Fruit fly (Drosophila melanogaster) whole organism, embryonic: ENCODE results near the gene CG7402.

Experiments
- Abd-B ChIP-seq: fragments of 200-800 bp; sonication (Bioruptor generic); optimal IDR thresholded peaks from 2 replicates; lab custom pipeline; 2018; ENCODE audit warnings: missing biosample characterization, mild to moderate bottlenecking, missing genetic modification characterization, moderate library complexity
- CG10147 ChIP-seq: fragments of 200-800 bp; sonication (Bioruptor generic); optimal IDR thresholded peaks from 2 replicates; lab custom pipeline; 2019; ENCODE audit warnings: missing biosample characterization, mild to moderate bottlenecking, missing genetic modification characterization, moderate library complexity
- CG10565 ChIP-seq: fragments of 200-800 bp; sonication (Bioruptor generic); optimal IDR thresholded peaks from 3 replicates; lab custom pipeline; 2016; ENCODE audit warnings: missing biosample characterization, mild to moderate bottlenecking, missing genetic modification characterization
- CG10979 ChIP-seq: fragments of 200-800 bp; sonication (Bioruptor generic); optimal IDR thresholded peaks from 2 replicates; lab custom pipeline; 2018; ENCODE audit warnings: missing biosample characterization, mild to moderate bottlenecking, missing genetic modification characterization, moderate library complexity
- CG12071 ChIP-seq: fragments of 200-800 bp; sonication (Bioruptor generic); optimal IDR thresholded peaks from 3 replicates; lab custom pipeline; 2018; ENCODE audit warnings: missing biosample characterization, mild to moderate bottlenecking, missing genetic modification characterization
- CG12299 ChIP-seq: fragments of 200-800 bp; sonication (Bioruptor generic); optimal IDR thresholded peaks from 2 replicates; lab custom pipeline; 2018; ENCODE audit warnings: missing biosample characterization, mild to moderate bottlenecking, missing genetic modification characterization
- CG13775 ChIP-seq: fragments of 200-800 bp; sonication (Bioruptor generic); optimal IDR thresholded peaks from 3 replicates; lab custom pipeline; 2017; ENCODE audit warnings: missing biosample characterization, mild to moderate bottlenecking, missing genetic modification characterization
- CG14014 ChIP-seq: fragments of 200-800 bp; sonication (Bioruptor generic); IDR thresholded peaks from 2 replicates; pipeline ENCODE4 v1.3.6; 2022; ENCODE audit warnings: missing biosample characterization, missing genetic modification characterization
- CG15269 ChIP-seq: fragments of 200-800 bp; sonication (Bioruptor generic); optimal IDR thresholded peaks from 2 replicates; lab custom pipeline; 2018; ENCODE audit warnings: missing biosample characterization, mild to moderate bottlenecking, missing genetic modification characterization, moderate library complexity
- CG31365 ChIP-seq: fragments of 200-800 bp; sonication (Bioruptor generic); optimal IDR thresholded peaks from 2 replicates; lab custom pipeline; 2018; ENCODE audit warnings: missing biosample characterization, mild to moderate bottlenecking, missing genetic modification characterization
- CG32532 ChIP-seq: fragments of 200-800 bp; sonication (Bioruptor generic); IDR thresholded peaks from 2 replicates; pipeline ENCODE4 v1.3.6; 2022; ENCODE audit warnings: missing biosample characterization, missing genetic modification characterization
- CG3407 ChIP-seq: fragments of 200-800 bp; sonication (Bioruptor generic); optimal IDR thresholded peaks from 2 replicates; lab custom pipeline; 2018; ENCODE audit warnings: missing biosample characterization, mild to moderate bottlenecking, missing genetic modification characterization
- CG4282 ChIP-seq: fragments of 200-800 bp; sonication (Bioruptor generic); optimal IDR thresholded peaks from 2 replicates; lab custom pipeline; 2016; ENCODE audit warnings: missing biosample characterization, missing genetic modification characterization
- CG4404 ChIP-seq: fragments of 200-800 bp; sonication (Bioruptor generic); IDR thresholded peaks from 2 replicates; pipeline ENCODE4 v1.3.6; 2022; ENCODE audit warnings: missing biosample characterization, missing genetic modification characterization
- CG4424 ChIP-seq: fragments of 200-800 bp; sonication (Bioruptor generic); optimal IDR thresholded peaks from 3 replicates; lab custom pipeline; 2016; ENCODE audit warnings: missing biosample characterization, missing genetic modification characterization
- CG4707 ChIP-seq: fragments of 200-800 bp; sonication (Bioruptor generic); optimal IDR thresholded peaks from 2 replicates; lab custom pipeline; 2018; ENCODE audit warnings: missing biosample characterization, mild to moderate bottlenecking, missing genetic modification characterization, moderate library complexity
- CG4820 ChIP-seq: fragments of 200-800 bp; sonication (Bioruptor generic); optimal IDR thresholded peaks from 3 replicates; lab custom pipeline; 2016; ENCODE audit warnings: missing biosample characterization, missing genetic modification characterization
- CG9215 ChIP-seq: fragments of 200-800 bp; sonication (Bioruptor generic); IDR thresholded peaks from 2 replicates; pipeline ENCODE4 v1.3.6; 2022; ENCODE audit warnings: missing biosample characterization, missing genetic modification characterization
- CG9876 ChIP-seq: fragments of 200-800 bp; sonication (Bioruptor generic); optimal IDR thresholded peaks from 2 replicates; lab custom pipeline; 2016; ENCODE audit warnings: missing biosample characterization, missing genetic modification characterization
- D ChIP-seq, 2 experiments: fragments of 200-800 bp in 1 of 2; fragments of >200 bp in 1 of 2; sonication (Bioruptor generic) in 1 of 2; optimal IDR thresholded peaks; 2 replicates in 1 of 2; 3 replicates in 1 of 2; lab custom pipeline; 2017; ENCODE audit warnings: mild to moderate bottlenecking in 1 of 2, missing biosample characterization in 1 of 2, missing genetic modification characterization in 1 of 2, missing genetic modification reagents in 1 of 2
- Dad ChIP-seq: fragments of 200-800 bp; sonication (Bioruptor generic); optimal IDR thresholded peaks from 3 replicates; lab custom pipeline; 2016; ENCODE audit warnings: missing biosample characterization, missing genetic modification characterization
- Deaf1 ChIP-seq: fragments of 200-800 bp; optimal IDR thresholded peaks from 3 replicates; lab custom pipeline; 2019; ENCODE audit warnings: missing biosample characterization, mild to moderate bottlenecking, missing genetic modification characterization, moderate library complexity
- Doc2 ChIP-seq: fragments of 200-800 bp; sonication (Bioruptor generic); IDR thresholded peaks from 2 replicates; pipeline ENCODE4 v1.3.6; 2022; ENCODE audit warnings: missing biosample characterization, missing genetic modification characterization
- Eip74EF ChIP-seq, 2 experiments: fragments of 200-800 bp in 1 of 2; fragments of >200 bp in 1 of 2; sonication (Bioruptor generic) in 1 of 2; optimal IDR thresholded peaks; 2 replicates each; lab custom pipeline; 2017 to 2019; ENCODE audit warnings: missing biosample characterization in 2 of 2, missing genetic modification characterization in 2 of 2, mild to moderate bottlenecking in 1 of 2, moderate library complexity in 1 of 2
- Ets97D ChIP-seq: fragments of 200-800 bp; sonication (Bioruptor generic); optimal IDR thresholded peaks from 3 replicates; lab custom pipeline; 2016; ENCODE audit warnings: missing biosample characterization, missing genetic modification characterization
- HLH4C ChIP-seq: fragments of 200-800 bp; sonication (Bioruptor generic); IDR thresholded peaks from 3 replicates; pipeline ENCODE4 v1.3.6; 2022; ENCODE audit warnings: missing biosample characterization, missing genetic modification characterization; ENCODE audit not compliant: partially characterized antibody
- Kr ChIP-seq: fragments of 200-800 bp; sonication (Bioruptor generic); optimal IDR thresholded peaks from 2 replicates; lab custom pipeline; 2017; ENCODE audit warnings: missing biosample characterization, mild to moderate bottlenecking, missing genetic modification characterization
- NfI ChIP-seq: fragments of 200-800 bp; sonication (Bioruptor generic); optimal IDR thresholded peaks from 3 replicates; lab custom pipeline; 2018; ENCODE audit warnings: missing biosample characterization, mild to moderate bottlenecking, missing genetic modification characterization, moderate library complexity
- Sry-δ ChIP-seq: fragments of 200-800 bp; sonication (Bioruptor generic); optimal IDR thresholded peaks from 2 replicates; lab custom pipeline; 2016; ENCODE audit warnings: missing biosample characterization, missing genetic modification characterization
- Vsx1 ChIP-seq: fragments of 200-800 bp; sonication (Bioruptor generic); optimal IDR thresholded peaks from 2 replicates; lab custom pipeline; 2017; ENCODE audit warnings: missing biosample characterization, mild to moderate bottlenecking, missing genetic modification characterization, missing genetic modification reagents
- az2 ChIP-seq: fragments of 200-800 bp; sonication (Bioruptor generic); optimal IDR thresholded peaks from 3 replicates; lab custom pipeline; 2016; ENCODE audit warnings: missing biosample characterization, missing genetic modification characterization
- br ChIP-seq: fragments of >200 bp; optimal IDR thresholded peaks from 2 replicates; lab custom pipeline; 2017
- chm ChIP-seq: fragments of 200-800 bp; sonication (Bioruptor generic); IDR thresholded peaks from 2 replicates; pipeline ENCODE4 v1.3.6; 2022; ENCODE audit warnings: missing biosample characterization, missing genetic modification characterization
- croc ChIP-seq: fragments of 200-800 bp; sonication (Bioruptor generic); conservative IDR thresholded peaks from 3 replicates; pipeline ENCODE4 v1.3.6; 2022; ENCODE audit warnings: missing biosample characterization, missing genetic modification characterization
- danr ChIP-seq: fragments of 200-800 bp; sonication (Bioruptor generic); IDR thresholded peaks from 2 replicates; pipeline ENCODE4 v1.3.6; 2022; ENCODE audit warnings: missing biosample characterization, missing genetic modification characterization
- dmrt11E ChIP-seq: fragments of 200-800 bp; sonication (Bioruptor generic); optimal IDR thresholded peaks from 3 replicates; lab custom pipeline; 2018; ENCODE audit warnings: missing biosample characterization, mild to moderate bottlenecking, missing genetic modification characterization, moderate library complexity
- dpn ChIP-seq, 2 experiments: fragments of 200-800 bp; sonication (Bioruptor generic); optimal IDR thresholded peaks; 3 replicates each; lab custom pipeline; 2016; ENCODE audit warnings: missing biosample characterization in 2 of 2, missing genetic modification characterization in 2 of 2
- exex ChIP-seq: fragments of 200-800 bp; sonication (Bioruptor generic); optimal IDR thresholded peaks from 4 replicates; lab custom pipeline; 2018; ENCODE audit warnings: missing biosample characterization, mild to moderate bottlenecking, missing genetic modification characterization, moderate library complexity
- hb ChIP-seq: fragments of 200-800 bp; sonication (Bioruptor generic); IDR thresholded peaks from 3 replicates; pipeline ENCODE4 v1.3.6; 2022; ENCODE audit warnings: missing biosample characterization, missing genetic modification characterization; ENCODE audit not compliant: partially characterized antibody
- hth ChIP-seq: fragments of >200 bp; optimal IDR thresholded peaks from 2 replicates; lab custom pipeline; 2017; ENCODE audit warnings: inconsistent platforms
- lola ChIP-seq, 3 experiments: fragments of >200 bp in 2 of 3; fragments of 200-800 bp in 1 of 3; sonication (Bioruptor generic) in 1 of 3; optimal IDR thresholded peaks; 2 replicates each; lab custom pipeline; 2017 to 2019; ENCODE audit warnings: missing biosample characterization in 3 of 3, missing genetic modification characterization in 3 of 3, mild to moderate bottlenecking in 1 of 3, moderate library complexity in 1 of 3
- mirr ChIP-seq: fragments of 200-800 bp; sonication (Bioruptor generic); optimal IDR thresholded peaks from 3 replicates; lab custom pipeline; 2018; ENCODE audit warnings: missing biosample characterization, mild to moderate bottlenecking, missing genetic modification characterization
- nerfin-2 ChIP-seq: fragments of 200-800 bp; sonication (Bioruptor generic); IDR thresholded peaks from 2 replicates; pipeline ENCODE4 v1.3.6; 2022; ENCODE audit warnings: missing biosample characterization, missing genetic modification characterization; ENCODE audit not compliant: partially characterized antibody
- pho ChIP-seq: fragments of 200-800 bp; sonication (Bioruptor generic); optimal IDR thresholded peaks from 2 replicates; lab custom pipeline; 2016; ENCODE audit warnings: missing biosample characterization, missing genetic modification characterization
- sisA ChIP-seq: fragments of 200-800 bp; sonication (Bioruptor generic); IDR thresholded peaks from 2 replicates; pipeline ENCODE4 v1.3.6; 2022; ENCODE audit warnings: missing biosample characterization, missing genetic modification characterization
- sug ChIP-seq: fragments of 200-800 bp; optimal IDR thresholded peaks from 2 replicates; lab custom pipeline; 2019; ENCODE audit warnings: missing biosample characterization, mild to moderate bottlenecking, missing genetic modification characterization, moderate library complexity
- tin ChIP-seq: fragments of 200-800 bp; sonication (Bioruptor generic); optimal IDR thresholded peaks from 3 replicates; lab custom pipeline; 2016; ENCODE audit warnings: missing biosample characterization, missing genetic modification characterization
- trh ChIP-seq: fragments of 200-800 bp; sonication (Bioruptor generic); optimal IDR thresholded peaks from 2 replicates; lab custom pipeline; 2016; ENCODE audit warnings: missing biosample characterization, missing genetic modification characterization
- z ChIP-seq: fragments of 200-800 bp; sonication (Bioruptor generic); IDR thresholded peaks from 3 replicates; pipeline ENCODE4 v1.3.6; 2022; ENCODE audit warnings: missing biosample characterization, missing genetic modification characterization
- zfh2 ChIP-seq: fragments of 200-800 bp; sonication (Bioruptor generic); optimal IDR thresholded peaks from 2 replicates; lab custom pipeline; 2016; ENCODE audit warnings: missing biosample characterization, missing genetic modification characterization

Gene CG7402

dm6 chr3L:17907609-17908160, 20.2 kb downstream of the CG7402 start, which contains the start of the genes Prestin and Wdr92 (continued):
- peak in 1 of 2 experiments; percentile 51 for TF ChIP-seq Eip74EF (GFP tag; optimal IDR thresholded peaks at IDR 0.05; lab: Kevin White, UChicago)
- no peak for TF ChIP-seq CG4707
- peak; percentile 4 for TF ChIP-seq CG13775 (GFP tag; lab: Kevin White, UChicago)
- peak; percentile 10 for TF ChIP-seq exex
- no peak for TF ChIP-seq dmrt11E (tag; lab: Kevin White, UChicago)
- no peak for TF ChIP-seq CG4282 (GFP tag; lab: Kevin White, UChicago)
- no peak for TF ChIP-seq br (lab: Kevin White, UChicago)
- peak; percentile 6 for TF ChIP-seq CG31365 (tag; lab: Kevin White, UChicago)
- TF ChIP-seq CG10147 (GFP tag; lab: Kevin White, UChicago): peak; percentile 23
- TF ChIP-seq Sry-δ: peak; percentile 51
- peak; percentile 70; the same call in 1 of the 3 replicates for TF ChIP-seq hb (GFP tag; lab: Robert Waterston, UW)
- TF ChIP-seq Vsx1 (GFP tag; lab: Kevin White, UChicago): peak; percentile 6
- TF ChIP-seq CG12299 (tag; lab: Kevin White, UChicago): no peak
- peak; percentile 64 for TF ChIP-seq Deaf1 (tag; lab: Kevin White, UChicago)
- no peak for TF ChIP-seq CG10565 (GFP tag; lab: Kevin White, UChicago)
- TF ChIP-seq CG10979 (tag; lab: Kevin White, UChicago): no peak
- no peak for TF ChIP-seq CG3407 (GFP tag; lab: Kevin White, UChicago)
- no peak for TF ChIP-seq Ets97D
- no peak for TF ChIP-seq trh (GFP tag; lab: Kevin White, UChicago)
- no peak for TF ChIP-seq CG4424 (GFP tag; lab: Kevin White, UChicago)
- no peak for TF ChIP-seq Dad (GFP tag; lab: Kevin White, UChicago)
- TF ChIP-seq tin (GFP tag; lab: Kevin White, UChicago): no peak
- TF ChIP-seq HLH4C (GFP tag; lab: Robert Waterston, UW): no peak; the same call in none of the 3 replicates
- no peak for TF ChIP-seq zfh2 (GFP tag; lab: Kevin White, UChicago)
- TF ChIP-seq NfI: peak; percentile 1
- TF ChIP-seq CG15269 (tag; lab: Kevin White, UChicago): peak; percentile 50
- peak; percentile 44 for TF ChIP-seq mirr (GFP tag; lab: Kevin White, UChicago)
- no peak for TF ChIP-seq Abd-B (GFP tag; lab: Kevin White, UChicago)
- no peak; the same call in 1 of the 2 replicates for TF ChIP-seq CG14014 (GFP tag; lab: Robert Waterston, UW)
- no peak for TF ChIP-seq Kr (GFP tag; lab: Kevin White, UChicago)
- no peak for TF ChIP-seq CG4820 (GFP tag; lab: Kevin White, UChicago)
- no peak for TF ChIP-seq sisA (GFP tag; lab: Robert Waterston, UW)
- TF ChIP-seq hth (lab: Kevin White, UChicago): no peak
- TF ChIP-seq CG4404: no peak
- peak in 1 of 2 experiments; percentile 5 for TF ChIP-seq dpn (GFP tag; optimal IDR thresholded peaks at IDR 0.05; lab: Kevin White, UChicago)
- TF ChIP-seq D (optimal IDR thresholded peaks at IDR 0.05; lab: Kevin White, UChicago): no peak
- no peak for TF ChIP-seq D (GFP tag; optimal IDR thresholded peaks at IDR 0.05; lab: Kevin White, UChicago)
- no peak for TF ChIP-seq croc (GFP tag; lab: Robert Waterston, UW)
- TF ChIP-seq CG9876 (GFP tag; lab: Kevin White, UChicago): no peak
- no peak for TF ChIP-seq Doc2 (GFP tag; lab: Robert Waterston, UW)
- peak; percentile 49 for TF ChIP-seq CG12071 (GFP tag; lab: Kevin White, UChicago)
- no peak for TF ChIP-seq az2 (GFP tag; lab: Kevin White, UChicago)
- peak in 1 of 3 experiments; percentile 6 for TF ChIP-seq lola (GFP tag; optimal IDR thresholded peaks at IDR 0.05; lab: Kevin White, UChicago)
- no peak for TF ChIP-seq danr
- no peak; the same call in 1 of the 2 replicates for TF ChIP-seq CG32532
- no peak for TF ChIP-seq z
- TF ChIP-seq sug (tag; lab: Kevin White, UChicago): peak; percentile 73
- peak; percentile 56; the same call in 1 of the 2 replicates for TF ChIP-seq nerfin-2 (GFP tag; lab: Robert Waterston, UW)
- TF ChIP-seq CG9215 (GFP tag; lab: Robert Waterston, UW): no peak
- TF ChIP-seq pho (GFP tag; lab: Kevin White, UChicago): no peak
- TF ChIP-seq chm (GFP tag; lab: Robert Waterston, UW): no peak; the same call in 1 of the 2 replicates
